Worm (Caenorhabditis elegans): ENCODE measurements around the gene pigg-1.

DNA sequence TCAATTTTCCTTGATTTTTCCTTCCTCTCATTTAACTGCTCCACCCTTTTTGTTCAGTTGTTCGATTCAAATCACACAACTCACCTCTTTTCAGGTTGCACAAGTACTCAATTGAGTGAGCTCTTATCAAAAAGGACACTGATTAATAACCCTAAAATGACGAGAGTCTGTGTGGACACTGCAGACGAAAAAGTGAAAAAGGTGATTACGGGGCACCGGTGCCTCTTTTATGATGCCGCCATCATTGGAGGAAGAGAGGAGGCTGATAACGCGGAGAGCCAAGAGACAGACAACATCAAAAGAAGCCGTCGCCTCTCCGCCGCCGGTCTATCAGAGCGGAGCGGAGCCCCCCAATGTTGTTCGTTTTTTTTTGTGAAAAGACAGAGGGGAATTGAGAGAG lies 25.1 kb upstream of the pigg-1 start, which contains the start of gene sptf-2:
- TF ChIP-seq ces-1 (GFP tag; optimal IDR thresholded peaks at IDR 0.05) = no peak
- TF ChIP-seq pha-4 (tag; optimal IDR thresholded peaks at IDR 0.05) = no peak
- TF ChIP-seq tbx-8 (GFP tag; optimal IDR thresholded peaks at IDR 0.05) = no peak
- TF ChIP-seq ztf-11 (tag; optimal IDR thresholded peaks at IDR 0.05) = no peak

Measured in whole organism, mixed stage, embryonic.